Fruit fly (Drosophila melanogaster): ENCODE data around the gene tkv.

tkv gene

dm6 chr2L:5256036-5256846, 14.9 kb downstream of the tkv start:
- TF ChIP-seq CG17801 (GFP tag; optimal IDR thresholded peaks at IDR 0.05; ENCODE audit: partially characterized antibody) = no peak

- no peak for TF ChIP-seq CG17801 (GFP tag; optimal IDR thresholded peaks at IDR 0.05; ENCODE audit: partially characterized antibody)
These were observed 17.0 kb downstream of the tkv start for dm6 chr2L:5254105-5254711.

dm6 chr2L:5252399-5253030, 18.7 kb downstream of the tkv start:
- no peak for TF ChIP-seq CG17801 (GFP tag; optimal IDR thresholded peaks at IDR 0.05; ENCODE audit: partially characterized antibody)

dm6 chr2L:5251725-5252124, 19.5 kb downstream of the tkv start:
- TF ChIP-seq CG17801 (GFP tag; optimal IDR thresholded peaks at IDR 0.05; ENCODE audit: partially characterized antibody) = no peak

dm6 chr2L:5251150-5251549, 20.0 kb downstream of the tkv start:
- TF ChIP-seq CG17801 (GFP tag; optimal IDR thresholded peaks at IDR 0.05; ENCODE audit: partially characterized antibody) = no peak

dm6 chr2L:5249766-5250165, 21.4 kb downstream of the tkv start:
- TF ChIP-seq CG17801 (GFP tag; optimal IDR thresholded peaks at IDR 0.05; ENCODE audit: partially characterized antibody) = no peak

DNA sequence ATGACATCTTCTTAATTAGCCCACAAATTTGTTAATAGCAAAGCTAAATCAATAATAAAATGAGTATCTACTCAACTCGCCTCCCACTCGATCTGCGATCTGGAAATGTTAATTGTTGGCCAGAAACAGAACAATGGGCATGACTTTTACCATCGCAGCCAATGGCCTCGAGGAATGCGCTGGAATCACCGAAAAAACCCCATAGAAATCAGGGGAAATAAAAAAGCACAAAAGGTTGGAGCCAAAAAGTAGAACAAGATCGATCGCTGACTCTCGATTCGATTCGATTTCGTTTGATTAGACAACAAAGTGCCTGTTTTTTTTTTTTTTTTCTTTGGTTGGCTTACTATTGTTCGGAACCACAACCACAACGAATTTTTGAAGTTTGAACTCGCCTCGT, 22.6 kb downstream of the tkv start:
- no peak for TF ChIP-seq CG17801 (GFP tag; optimal IDR thresholded peaks at IDR 0.05; ENCODE audit: partially characterized antibody)

DNA sequence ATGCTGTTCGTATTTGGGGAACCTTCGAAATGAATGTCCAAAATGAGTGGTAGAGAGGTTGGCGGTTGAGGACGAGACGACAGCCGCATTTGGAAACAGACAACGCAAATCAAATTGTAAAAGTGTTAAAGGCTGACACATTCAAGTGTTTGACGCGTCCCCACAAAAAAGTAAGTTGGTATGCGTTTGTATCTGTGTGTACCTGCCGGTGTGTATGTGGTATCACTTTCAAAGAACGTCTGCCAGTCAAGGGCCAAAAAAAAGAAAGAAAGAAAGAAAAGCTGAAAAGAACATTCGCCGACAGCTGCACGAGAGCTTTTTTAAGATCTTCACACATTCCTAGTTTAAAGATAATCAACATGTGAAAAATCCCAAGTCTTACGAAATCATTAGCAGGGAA, 23.4 kb downstream of the tkv start:
- no peak for TF ChIP-seq CG17801 (GFP tag; optimal IDR thresholded peaks at IDR 0.05; ENCODE audit: partially characterized antibody)

DNA sequence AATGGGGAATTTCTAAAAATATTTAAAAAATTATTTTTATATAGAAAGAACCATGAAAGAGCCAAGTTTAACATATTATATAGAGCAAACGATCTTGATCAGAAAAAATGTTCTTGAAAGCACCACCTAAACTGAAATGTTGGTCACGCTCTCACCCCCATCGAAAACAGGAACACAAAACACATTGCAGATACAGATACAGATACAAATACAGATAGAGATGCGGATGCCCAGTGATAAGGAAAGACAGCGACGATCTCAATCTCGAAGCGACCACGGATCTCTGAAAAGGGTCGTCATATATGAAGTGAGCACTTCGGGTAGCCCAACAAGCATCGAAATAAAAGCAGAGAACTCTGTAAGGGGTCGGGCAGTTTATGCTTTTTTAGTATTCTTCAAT, 23.8 kb downstream of the tkv start:
- TF ChIP-seq CG17801 (GFP tag; optimal IDR thresholded peaks at IDR 0.05; ENCODE audit: partially characterized antibody) = no peak

DNA sequence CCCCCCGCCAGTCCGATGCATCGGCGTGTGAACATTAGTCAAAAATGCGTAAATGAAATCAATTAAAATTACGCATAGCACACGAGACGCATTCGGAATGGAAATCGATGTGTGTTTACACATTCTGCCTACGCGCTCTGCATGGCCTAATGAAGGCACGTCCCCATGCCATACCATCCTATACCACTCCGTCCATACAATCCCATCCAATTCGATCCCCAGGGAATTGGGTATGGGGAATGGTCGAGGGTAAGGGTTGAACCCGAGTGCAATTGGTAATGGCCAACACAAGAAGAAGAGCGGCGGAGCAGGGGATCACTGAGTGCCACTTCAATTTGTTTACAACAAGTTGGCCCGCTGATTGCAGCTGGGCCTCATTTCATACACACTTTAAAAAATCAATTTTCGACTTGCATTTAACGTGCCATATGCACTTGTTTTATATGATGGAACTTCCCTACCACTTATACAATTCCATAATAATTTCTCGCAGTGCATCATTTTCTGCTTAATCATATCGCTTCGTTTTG, 25.8 kb downstream of the tkv start:
- TF ChIP-seq CG17801 (GFP tag; optimal IDR thresholded peaks at IDR 0.05; ENCODE audit: partially characterized antibody) = no peak

dm6 chr2L:5242194-5242914, 28.8 kb downstream of the tkv start:
- TF ChIP-seq CG17801 (GFP tag; optimal IDR thresholded peaks at IDR 0.05; ENCODE audit: partially characterized antibody) = no peak

DNA sequence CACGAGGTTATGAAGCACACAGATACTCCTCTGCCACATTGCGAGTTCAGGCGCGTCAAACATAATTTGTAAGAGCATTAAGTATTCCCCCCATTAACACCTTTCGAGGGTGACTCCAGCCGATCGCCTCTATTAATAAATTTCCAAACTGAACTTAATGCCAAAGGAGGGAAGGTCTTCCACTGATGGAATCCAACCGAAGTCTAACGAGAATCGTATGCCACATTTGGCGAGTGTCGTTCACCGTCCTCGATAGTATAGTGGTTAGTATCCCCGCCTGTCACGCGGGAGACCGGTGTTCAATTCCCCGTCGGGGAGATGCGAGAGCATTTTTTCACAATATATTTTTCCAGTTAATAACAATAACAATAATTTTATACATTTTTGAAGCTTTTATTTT, 30.7 kb downstream of the tkv start:
- TF ChIP-seq CG17801 (GFP tag; optimal IDR thresholded peaks at IDR 0.05; ENCODE audit: partially characterized antibody) = no peak

- TF ChIP-seq CG17801 (GFP tag; optimal IDR thresholded peaks at IDR 0.05; ENCODE audit: partially characterized antibody) = no peak
These were observed 31.5 kb downstream of the tkv start for dm6 chr2L:5239433-5240278.

dm6 chr2L:5238567-5238925, 32.6 kb downstream of the tkv start:
- no peak for TF ChIP-seq CG17801 (GFP tag; optimal IDR thresholded peaks at IDR 0.05; ENCODE audit: partially characterized antibody)

Data from ovary, adult (tissue).